Fruit fly (Drosophila melanogaster): ENCODE results near the gene CG42828.

The CG42828 gene

dm6 chr3R:23398979-23399378 is 25.5 kb downstream of the CG42828 start:
- TF ChIP-seq CTCF (optimal IDR thresholded peaks at IDR 0.05): no peak

dm6 chr3R:23399679-23400078 is 26.2 kb downstream of the CG42828 start:
- no peak for TF ChIP-seq CTCF (optimal IDR thresholded peaks at IDR 0.05)
- no peak for TF ChIP-seq CG8478 (optimal IDR thresholded peaks at IDR 0.05)

- TF ChIP-seq CG8478 (optimal IDR thresholded peaks at IDR 0.05) (no peak), CTCF (optimal IDR thresholded peaks at IDR 0.05) (no peak)
Measured at dm6 chr3R:23401519-23401918, 28.0 kb downstream of the CG42828 start.

- no peak for TF ChIP-seq CG8478 (optimal IDR thresholded peaks at IDR 0.05)
- no peak for TF ChIP-seq CTCF (optimal IDR thresholded peaks at IDR 0.05)
Measured at dm6 chr3R:23402508-23402907, 29.0 kb downstream of the CG42828 start, which contains the start of gene Ir94d. Gene Ir94d, plus strand, starts transcription at chr3R:23402808.

- TF ChIP-seq CTCF (optimal IDR thresholded peaks at IDR 0.05) (no peak), CG8478 (optimal IDR thresholded peaks at IDR 0.05) (no peak)
Measured at dm6 chr3R:23403628-23404027, 30.1 kb downstream of the CG42828 start, which contains the start of gene CG17380. Gene CG17380, minus strand, starts transcription at chr3R:23403728.

dm6 chr3R:23405209-23405608 is 31.7 kb downstream of the CG42828 start, which contains the start of gene Ir94e:
Gene Ir94e, plus strand, starts transcription at chr3R:23405509.
- TF ChIP-seq CTCF (optimal IDR thresholded peaks at IDR 0.05): no peak
- no peak for TF ChIP-seq CG8478 (optimal IDR thresholded peaks at IDR 0.05)

dm6 chr3R:23407880-23408279 is 34.4 kb downstream of the CG42828 start:
- TF ChIP-seq CG8478 (optimal IDR thresholded peaks at IDR 0.05) (no peak), CTCF (optimal IDR thresholded peaks at IDR 0.05) (no peak)

- TF ChIP-seq CTCF (optimal IDR thresholded peaks at IDR 0.05) (no peak), CG8478 (optimal IDR thresholded peaks at IDR 0.05) (no peak)
Measured at dm6 chr3R:23416579-23416978, 43.1 kb downstream of the CG42828 start.

- TF ChIP-seq CG8478 (optimal IDR thresholded peaks at IDR 0.05) (no peak), CTCF (optimal IDR thresholded peaks at IDR 0.05) (no peak)
Measured at dm6 chr3R:23417650-23418049, 44.1 kb downstream of the CG42828 start.

dm6 chr3R:23421925-23422324 is 48.4 kb downstream of the CG42828 start:
- TF ChIP-seq CTCF (optimal IDR thresholded peaks at IDR 0.05) (no peak), CG8478 (optimal IDR thresholded peaks at IDR 0.05) (no peak)

Measured in S2 (cell line).